Worm (Caenorhabditis elegans) whole organism, mixed stage, embryonic: ENCODE measurements around the gene sqst-4.

Experiments used
- M03D4.4 ChIP-seq: sonication (generic microtip); optimal IDR thresholded peaks from 2 replicates; lab custom pipeline; 2017; ENCODE audit warnings: mild to moderate bottlenecking, missing genetic modification characterization, missing compliant biosample characterization
- bed-3 ChIP-seq: fragments of 200-800 bp; sonication (Bioruptor generic); optimal IDR thresholded peaks from 3 replicates; lab custom pipeline; 2018; ENCODE audit warnings: mild to moderate bottlenecking, missing genetic modification characterization, moderate library complexity, missing compliant biosample characterization
- blmp-1 ChIP-seq: fragments of 150-350 bp; optimal IDR thresholded peaks from 2 replicates; lab custom pipeline; 2014; ENCODE audit warnings: missing biosample characterization, missing genetic modification characterization
- ceh-39 ChIP-seq: fragments of 150-350 bp; optimal IDR thresholded peaks from 2 replicates; lab custom pipeline; 2014; ENCODE audit warnings: missing biosample characterization, missing genetic modification characterization
- ceh-43 ChIP-seq: fragments of 200-800 bp; sonication (Bioruptor generic); optimal IDR thresholded peaks from 2 replicates; lab custom pipeline; 2018; ENCODE audit warnings: mild to moderate bottlenecking, missing genetic modification characterization, moderate library complexity, missing compliant biosample characterization
- ceh-83 ChIP-seq: fragments of 200-800 bp; sonication (Bioruptor generic); optimal IDR thresholded peaks from 2 replicates; lab custom pipeline; 2018; ENCODE audit warnings: mild to moderate bottlenecking, missing genetic modification characterization, missing compliant biosample characterization
- ces-1 ChIP-seq: fragments of 150-350 bp; optimal IDR thresholded peaks from 2 replicates; lab custom pipeline; 2014; ENCODE audit warnings: missing biosample characterization, missing genetic modification reagents, missing genetic modification characterization
- cnd-1 ChIP-seq: fragments of 200-800 bp; sonication (Bioruptor generic); optimal IDR thresholded peaks from 2 replicates; lab custom pipeline; 2018; ENCODE audit warnings: mild to moderate bottlenecking, missing genetic modification characterization, missing compliant biosample characterization
- drap-1 ChIP-seq: fragments of 200-800 bp; sonication (Bioruptor generic); optimal IDR thresholded peaks from 3 replicates; lab custom pipeline; 2018; ENCODE audit warnings: mild to moderate bottlenecking, missing genetic modification characterization, missing compliant biosample characterization
- elt-1 ChIP-seq: sonication (generic microtip); optimal IDR thresholded peaks from 2 replicates; lab custom pipeline; 2017; ENCODE audit warnings: missing genetic modification characterization, mild to moderate bottlenecking, missing compliant biosample characterization, antibody characterized with exemption, moderate library complexity, borderline replicate concordance; ENCODE audit not compliant: insufficient read depth
- elt-3 ChIP-seq: fragments of 150-350 bp; optimal IDR thresholded peaks from 2 replicates; lab custom pipeline; 2014; ENCODE audit warnings: missing biosample characterization, missing genetic modification characterization
- ham-2 ChIP-seq: fragments of 200-800 bp; sonication (Bioruptor generic); optimal IDR thresholded peaks from 2 replicates; lab custom pipeline; 2018; ENCODE audit warnings: mild to moderate bottlenecking, missing genetic modification characterization, missing compliant biosample characterization
- hlh-1 ChIP-seq: fragments of 150-350 bp; optimal IDR thresholded peaks from 2 replicates; lab custom pipeline; 2014; ENCODE audit warnings: missing biosample characterization, missing genetic modification reagents, missing genetic modification characterization
- lin-13 ChIP-seq: fragments of 150-350 bp; optimal IDR thresholded peaks from 2 replicates; lab custom pipeline; 2014; ENCODE audit warnings: missing biosample characterization, missing genetic modification characterization
- lin-32 ChIP-seq: fragments of 200-800 bp; sonication (Bioruptor generic); optimal IDR thresholded peaks from 2 replicates; lab custom pipeline; 2018; ENCODE audit warnings: mild to moderate bottlenecking, missing genetic modification characterization, missing compliant biosample characterization
- lsy-2 ChIP-seq: fragments of 150-350 bp; optimal IDR thresholded peaks from 2 replicates; lab custom pipeline; 2014; ENCODE audit warnings: missing biosample characterization, missing genetic modification characterization
- mab-5 ChIP-seq: fragments of 150-350 bp; optimal IDR thresholded peaks from 2 replicates; lab custom pipeline; 2014; ENCODE audit warnings: missing biosample characterization, missing genetic modification characterization
- mep-1 ChIP-seq: fragments of 150-350 bp; optimal IDR thresholded peaks from 2 replicates; lab custom pipeline; 2017; ENCODE audit warnings: missing biosample characterization, missing genetic modification reagents, missing genetic modification characterization, inconsistent platforms
- nhr-12 ChIP-seq: fragments of 150-350 bp; optimal IDR thresholded peaks from 2 replicates; lab custom pipeline; 2014; ENCODE audit warnings: missing biosample characterization, missing genetic modification characterization
- nhr-2 ChIP-seq: fragments of 150-350 bp; optimal IDR thresholded peaks from 2 replicates; lab custom pipeline; 2014; ENCODE audit warnings: missing biosample characterization, missing genetic modification characterization
- nhr-237 ChIP-seq: fragments of 150-350 bp; optimal IDR thresholded peaks from 2 replicates; lab custom pipeline; 2014; ENCODE audit warnings: missing biosample characterization, missing genetic modification characterization
- nhr-28 ChIP-seq: fragments of 150-350 bp; optimal IDR thresholded peaks from 2 replicates; lab custom pipeline; 2014; ENCODE audit warnings: missing biosample characterization, missing genetic modification characterization
- nhr-76 ChIP-seq: sonication (generic microtip); optimal IDR thresholded peaks from 2 replicates; lab custom pipeline; 2017; ENCODE audit warnings: missing biosample characterization, missing genetic modification characterization
- pha-4 ChIP-seq: fragments of 150-350 bp; optimal IDR thresholded peaks from 2 replicates; lab custom pipeline; 2018; ENCODE audit warnings: missing biosample characterization, missing genetic modification reagents, missing genetic modification characterization
- sem-2 ChIP-seq: fragments of 200-800 bp; sonication (Bioruptor generic); optimal IDR thresholded peaks from 2 replicates; lab custom pipeline; 2018; ENCODE audit warnings: mild to moderate bottlenecking, missing genetic modification characterization, missing compliant biosample characterization
- sptf-1 ChIP-seq: sonication (generic microtip); optimal IDR thresholded peaks from 2 replicates; lab custom pipeline; 2017; ENCODE audit warnings: mild to moderate bottlenecking, missing genetic modification characterization, moderate library complexity, missing compliant biosample characterization
- tbx-8 ChIP-seq: fragments of 200-800 bp; sonication (Bioruptor generic); optimal IDR thresholded peaks from 2 replicates; lab custom pipeline; 2018; ENCODE audit warnings: mild to moderate bottlenecking, missing genetic modification characterization, moderate library complexity, missing compliant biosample characterization
- unc-120 ChIP-seq: sonication (generic microtip); optimal IDR thresholded peaks from 2 replicates; lab custom pipeline; 2017; ENCODE audit warnings: missing genetic modification characterization, missing compliant biosample characterization; ENCODE audit not compliant: poor library complexity, severe bottlenecking
- unc-39 ChIP-seq: fragments of 150-350 bp; optimal IDR thresholded peaks from 2 replicates; lab custom pipeline; 2014; ENCODE audit warnings: missing biosample characterization, missing genetic modification characterization
- ztf-11 ChIP-seq: fragments of 150-350 bp; optimal IDR thresholded peaks from 2 replicates; lab custom pipeline; 2014; ENCODE audit warnings: missing biosample characterization, missing genetic modification characterization

sqst-4 gene

ce11 chrV:16494359-16494758, 6.1 kb downstream of the sqst-4 start, which contains the start of gene comt-2:
comt-2 (minus strand) TSS chrV:16494489.
- no peak for TF ChIP-seq elt-3 (tag; lab: Kevin White, UChicago)
- TF ChIP-seq tbx-8 (GFP tag; lab: Kevin White, UChicago), result no peak
- TF ChIP-seq sem-2 (GFP tag; lab: Kevin White, UChicago), result no peak
- TF ChIP-seq bed-3 (GFP tag; lab: Kevin White, UChicago), result no peak
- no peak for TF ChIP-seq sptf-1 (tag; lab: Kevin White, UChicago)
- no peak for TF ChIP-seq lsy-2
- no peak for TF ChIP-seq ham-2 (GFP tag; lab: Kevin White, UChicago)
- TF ChIP-seq nhr-237 (tag; lab: Kevin White, UChicago), result no peak
- no peak for TF ChIP-seq mab-5
- TF ChIP-seq unc-39 (tag; lab: Kevin White, UChicago), result no peak
- TF ChIP-seq unc-120 (tag; lab: Kevin White, UChicago), result no peak
- TF ChIP-seq lin-13, result no peak
- TF ChIP-seq blmp-1 (tag; lab: Kevin White, UChicago), result no peak
- no peak for TF ChIP-seq ceh-39 (tag; lab: Kevin White, UChicago)
- no peak for TF ChIP-seq nhr-76
- TF ChIP-seq ces-1 (GFP tag; lab: Kevin White, UChicago), result no peak
- TF ChIP-seq lin-32, result no peak
- TF ChIP-seq, all 35 proteins: peak for 0

ce11 chrV:16497504-16497903, 9.2 kb downstream of the sqst-4 start, which contains the start of gene srh-136:
srh-136 (minus strand) TSS chrV:16497596.
- TF ChIP-seq lin-32, result no peak
- no peak for TF ChIP-seq ham-2 (GFP tag; lab: Kevin White, UChicago)
- TF ChIP-seq sem-2 (GFP tag; lab: Kevin White, UChicago), result no peak
- TF ChIP-seq ztf-11 (tag; lab: Kevin White, UChicago), result no peak
- TF ChIP-seq mep-1, result no peak
- TF ChIP-seq lin-13, result no peak
- no peak for TF ChIP-seq elt-1 (tag; lab: Kevin White, UChicago)
- TF ChIP-seq drap-1 (GFP tag; lab: Kevin White, UChicago), result no peak
- TF ChIP-seq, all 35 proteins: peak for 0

- TF ChIP-seq nhr-12 (tag; lab: Kevin White, UChicago), result no peak
- TF ChIP-seq ces-1 (GFP tag; lab: Kevin White, UChicago), result peak; percentile 20
- no peak for TF ChIP-seq elt-1 (tag; lab: Kevin White, UChicago)
- TF ChIP-seq ham-2 (GFP tag; lab: Kevin White, UChicago), result no peak
- peak; percentile 50 for TF ChIP-seq hlh-1 (tag; lab: Kevin White, UChicago)
- no peak for TF ChIP-seq M03D4.4 (tag; lab: Kevin White, UChicago)
- peak; percentile 44 for TF ChIP-seq mep-1
- TF ChIP-seq lsy-2, result peak; percentile 45
- TF ChIP-seq pha-4 (tag; lab: Kevin White, UChicago), result peak; percentile 34
These were observed 10.7 kb downstream of the sqst-4 start, which contains the start of gene F36D3.1 for ce11 chrV:16499006-16499405. F36D3.1 (plus strand) TSS chrV:16499352.

ce11 chrV:16503164-16503563, 14.9 kb downstream of the sqst-4 start, which contains the start of gene F36D3.14:
F36D3.14 (minus strand) TSS chrV:16503264.
- TF ChIP-seq nhr-28 (no peak), sptf-1 (tag; lab: Kevin White, UChicago) (no peak), mab-5 (no peak), sem-2 (GFP tag; lab: Kevin White, UChicago) (no peak), elt-3 (tag; lab: Kevin White, UChicago) (no peak), hlh-1 (tag; lab: Kevin White, UChicago) (no peak), lsy-2 (no peak), ces-1 (GFP tag; lab: Kevin White, UChicago) (no peak), cnd-1 (no peak), ceh-83 (GFP tag; lab: Kevin White, UChicago) (no peak), drap-1 (GFP tag; lab: Kevin White, UChicago) (no peak), unc-39 (tag; lab: Kevin White, UChicago) (no peak), unc-120 (tag; lab: Kevin White, UChicago) (no peak), ceh-43 (no peak), nhr-237 (tag; lab: Kevin White, UChicago) (no peak), ztf-11 (tag; lab: Kevin White, UChicago) (no peak)

ce11 chrV:16505828-16506227, 17.6 kb downstream of the sqst-4 start, which contains the start of gene nhr-54:
nhr-54 (minus strand) TSS chrV:16505928.
- TF ChIP-seq nhr-28 (no peak), lsy-2 (no peak), blmp-1 (tag; lab: Kevin White, UChicago) (no peak), nhr-2 (tag; lab: Kevin White, UChicago) (no peak), tbx-8 (GFP tag; lab: Kevin White, UChicago) (no peak), ham-2 (GFP tag; lab: Kevin White, UChicago) (no peak), pha-4 (tag; lab: Kevin White, UChicago) (no peak), sem-2 (GFP tag; lab: Kevin White, UChicago) (no peak), lin-32 (no peak), elt-3 (tag; lab: Kevin White, UChicago) (no peak)
